Worm (Caenorhabditis elegans) whole organism, mixed stage, embryonic: Measurements from ENCODE around the gene mtm-3.
"Not testable (repeated sequence)": the region's sequence is repeated elsewhere in the genome, so short reads cannot be mapped to it uniquely, and the experiment has no call there.

Experiments
- blmp-1 ChIP-seq: fragments of 150-350 bp; optimal IDR thresholded peaks from 2 replicates; lab custom pipeline; 2014; ENCODE audit warnings: missing biosample characterization, missing genetic modification characterization
- lsy-2 ChIP-seq: fragments of 150-350 bp; optimal IDR thresholded peaks from 2 replicates; lab custom pipeline; 2014; ENCODE audit warnings: missing biosample characterization, missing genetic modification characterization
- nhr-237 ChIP-seq: fragments of 150-350 bp; optimal IDR thresholded peaks from 2 replicates; lab custom pipeline; 2014; ENCODE audit warnings: missing biosample characterization, missing genetic modification characterization
- nhr-28 ChIP-seq: fragments of 150-350 bp; optimal IDR thresholded peaks from 2 replicates; lab custom pipeline; 2014; ENCODE audit warnings: missing biosample characterization, missing genetic modification characterization
- pha-4 ChIP-seq: fragments of 150-350 bp; optimal IDR thresholded peaks from 2 replicates; lab custom pipeline; 2018; ENCODE audit warnings: missing biosample characterization, missing genetic modification reagents, missing genetic modification characterization
- unc-120 ChIP-seq: sonication (generic microtip); optimal IDR thresholded peaks from 2 replicates; lab custom pipeline; 2017; ENCODE audit warnings: missing genetic modification characterization, missing compliant biosample characterization; ENCODE audit not compliant: poor library complexity, severe bottlenecking
- unc-62 ChIP-seq: fragments of 150-350 bp; optimal IDR thresholded peaks from 2 replicates; lab custom pipeline; 2014; ENCODE audit warnings: missing biosample characterization, missing genetic modification reagents, missing genetic modification characterization

DNA sequence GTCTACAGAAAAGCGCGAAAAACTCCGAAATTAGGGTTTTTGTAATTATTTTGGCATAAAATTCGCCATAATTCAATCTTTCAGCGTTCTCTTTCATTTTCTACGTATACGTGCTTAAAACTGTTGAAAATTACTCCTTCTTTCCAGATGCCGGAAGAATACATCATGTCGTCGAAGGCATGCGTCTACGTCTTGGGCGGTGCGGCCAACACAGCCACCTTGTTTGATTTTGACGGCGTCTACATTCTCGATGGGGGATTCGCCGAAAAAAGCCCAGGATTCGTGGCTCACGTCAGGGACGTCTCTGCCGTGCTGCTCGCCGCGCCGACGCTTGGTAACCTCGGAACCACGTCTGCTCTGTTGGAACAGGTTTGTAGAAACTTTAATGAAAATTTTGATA lies 44.5 kb upstream of the mtm-3 start, which contains the start of gene maph-1.3:
- not testable (repeated sequence) for TF ChIP-seq unc-120; nhr-28 (tag; lab: Kevin White, UChicago); blmp-1 (tag; lab: Kevin White, UChicago); pha-4; nhr-237 (tag; lab: Kevin White, UChicago); lsy-2 (tag; lab: Kevin White, UChicago); unc-62
